Worm (Caenorhabditis elegans) whole organism, L1 larva: ENCODE data around the gene Y77E11A.23.

Source experiments
- lin-14 ChIP-seq: fragments of 200-800 bp; sonication (Bioruptor generic); optimal IDR thresholded peaks from 2 replicates; lab custom pipeline; 2018; ENCODE audit warnings: mild to moderate bottlenecking, missing genetic modification characterization, moderate library complexity, missing compliant biosample characterization
- nhr-28 ChIP-seq: fragments of 150-350 bp; optimal IDR thresholded peaks from 2 replicates; lab custom pipeline; 2014; ENCODE audit warnings: missing biosample characterization, missing genetic modification characterization

DNA sequence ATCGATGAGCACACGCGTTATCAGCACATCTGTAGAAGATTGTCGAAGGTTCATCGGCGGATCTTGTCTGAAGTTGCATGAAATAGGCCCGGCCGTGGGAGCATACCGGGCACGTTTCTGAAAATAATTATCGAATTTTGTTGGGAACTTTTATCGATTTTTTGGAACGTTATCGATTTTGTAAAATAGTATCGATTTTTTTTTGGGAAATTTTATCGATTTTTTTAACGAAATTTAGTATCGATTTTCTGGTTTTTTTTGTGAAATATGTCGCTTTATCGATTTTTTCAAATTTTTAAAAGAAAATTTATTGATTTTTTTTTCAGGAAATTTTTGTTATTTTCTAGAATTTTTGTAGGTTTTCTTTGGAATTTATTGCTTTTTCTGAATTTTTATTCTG lies 21.4 kb downstream of the Y77E11A.23 start:
- no peak for TF ChIP-seq lin-14 (GFP tag; lab: Kevin White, UChicago)
- TF ChIP-seq nhr-28: no peak
